Fruit fly (Drosophila melanogaster) whole organism, prepupa: ENCODE results near the gene GluProRS.

Experiments used
- Blimp-1 ChIP-seq: fragments of 200-800 bp; sonication (Bioruptor generic); optimal IDR thresholded peaks from 3 replicates; lab custom pipeline; 2017; ENCODE audit warnings: missing biosample characterization, missing genetic modification characterization, mild to moderate bottlenecking, moderate library complexity, missing genetic modification reagents
- CG10631 ChIP-seq: fragments of 200-800 bp; sonication (Bioruptor generic); optimal IDR thresholded peaks from 2 replicates; lab custom pipeline; 2016; ENCODE audit warnings: missing biosample characterization, missing genetic modification characterization
- CG10669 ChIP-seq: fragments of 200-800 bp; sonication (Bioruptor generic); optimal IDR thresholded peaks from 3 replicates; lab custom pipeline; 2018; ENCODE audit warnings: missing biosample characterization, mild to moderate bottlenecking, missing genetic modification characterization, moderate library complexity
- CG15336 ChIP-seq: fragments of 200-800 bp; sonication (Bioruptor generic); IDR thresholded peaks from 2 replicates; pipeline ENCODE4 v1.3.6; 2022; ENCODE audit warnings: missing biosample characterization, missing genetic modification characterization
- CG1621 ChIP-seq: fragments of 200-800 bp; sonication (Bioruptor generic); optimal IDR thresholded peaks from 3 replicates; lab custom pipeline; 2018; ENCODE audit warnings: missing biosample characterization, mild to moderate bottlenecking, missing genetic modification characterization
- CG16779 ChIP-seq: fragments of 200-800 bp; sonication (Bioruptor generic); optimal IDR thresholded peaks from 3 replicates; lab custom pipeline; 2017; ENCODE audit warnings: missing biosample characterization, mild to moderate bottlenecking, missing genetic modification characterization
- CG3032 ChIP-seq: fragments of 200-800 bp; optimal IDR thresholded peaks from 2 replicates; lab custom pipeline; 2019; ENCODE audit warnings: missing biosample characterization, mild to moderate bottlenecking, missing genetic modification characterization, moderate library complexity
- CG32006 ChIP-seq: fragments of 200-800 bp; sonication (Bioruptor generic); optimal IDR thresholded peaks from 3 replicates; lab custom pipeline; 2017; ENCODE audit warnings: missing biosample characterization, mild to moderate bottlenecking, missing genetic modification characterization
- CG34406 ChIP-seq: fragments of 200-800 bp; sonication (Bioruptor generic); optimal IDR thresholded peaks from 3 replicates; lab custom pipeline; 2016; ENCODE audit warnings: missing biosample characterization, missing genetic modification characterization
- CG3919 ChIP-seq: fragments of 200-800 bp; sonication (Bioruptor generic); optimal IDR thresholded peaks from 3 replicates; lab custom pipeline; 2016; ENCODE audit warnings: missing biosample characterization, missing genetic modification characterization
- CG4318 ChIP-seq: fragments of 200-800 bp; sonication (Bioruptor generic); optimal IDR thresholded peaks from 3 replicates; lab custom pipeline; 2017; ENCODE audit warnings: missing biosample characterization, mild to moderate bottlenecking, missing genetic modification characterization
- CG6163 ChIP-seq: fragments of 200-800 bp; sonication (Bioruptor generic); IDR thresholded peaks from 3 replicates; pipeline ENCODE4 v1.3.6; 2022; ENCODE audit warnings: missing biosample characterization, missing genetic modification characterization
- CG6276 ChIP-seq: fragments of 200-800 bp; sonication (Bioruptor generic); optimal IDR thresholded peaks from 2 replicates; lab custom pipeline; 2017; ENCODE audit warnings: missing biosample characterization, mild to moderate bottlenecking, missing genetic modification characterization
- CG6792 ChIP-seq: fragments of 200-800 bp; sonication (Bioruptor generic); optimal IDR thresholded peaks from 3 replicates; lab custom pipeline; 2016; ENCODE audit warnings: missing biosample characterization, missing genetic modification characterization
- CG6808 ChIP-seq: fragments of 200-800 bp; sonication (Bioruptor generic); optimal IDR thresholded peaks from 3 replicates; lab custom pipeline; 2017; ENCODE audit warnings: missing biosample characterization, missing genetic modification characterization, mild to moderate bottlenecking, moderate library complexity, missing genetic modification reagents
- CG6854 ChIP-seq: fragments of 200-800 bp; sonication (Bioruptor generic); optimal IDR thresholded peaks from 2 replicates; lab custom pipeline; 2017; ENCODE audit warnings: missing biosample characterization, mild to moderate bottlenecking, missing genetic modification characterization
- CG8119 ChIP-seq: fragments of 200-800 bp; sonication (Bioruptor generic); IDR thresholded peaks from 3 replicates; pipeline ENCODE4 v1.3.6; 2022; ENCODE audit warnings: missing biosample characterization, missing genetic modification characterization
- CG8632 ChIP-seq: fragments of 200-800 bp; sonication (Bioruptor generic); optimal IDR thresholded peaks from 3 replicates; lab custom pipeline; 2016; ENCODE audit warnings: missing biosample characterization, missing genetic modification characterization
- CG9139 ChIP-seq: fragments of 200-800 bp; sonication (Bioruptor generic); optimal IDR thresholded peaks from 3 replicates; lab custom pipeline; 2017; ENCODE audit warnings: missing biosample characterization, mild to moderate bottlenecking, missing genetic modification characterization
- Eip75B ChIP-seq: fragments of 200-800 bp; sonication (Bioruptor generic); optimal IDR thresholded peaks from 3 replicates; lab custom pipeline; 2016; ENCODE audit warnings: missing biosample characterization, missing genetic modification characterization
- Eip78C ChIP-seq: fragments of 200-800 bp; sonication (Bioruptor generic); peaks from one replicate; lab custom pipeline; 2016; ENCODE audit warnings: missing biosample characterization, missing genetic modification characterization
- Eip93F ChIP-seq: fragments of 200-800 bp; sonication (Bioruptor generic); optimal IDR thresholded peaks from 2 replicates; lab custom pipeline; 2016; ENCODE audit warnings: missing biosample characterization, mild to moderate bottlenecking, missing genetic modification characterization
- Ets21C ChIP-seq: fragments of 200-800 bp; sonication (Bioruptor generic); optimal IDR thresholded peaks from 3 replicates; lab custom pipeline; 2016; ENCODE audit warnings: missing biosample characterization, missing genetic modification characterization
- Ets96B ChIP-seq: fragments of 200-800 bp; optimal IDR thresholded peaks from 2 replicates; lab custom pipeline; 2019; ENCODE audit warnings: missing biosample characterization, mild to moderate bottlenecking, missing genetic modification characterization, moderate library complexity
- Gug ChIP-seq: fragments of 200-800 bp; sonication (Bioruptor generic); IDR thresholded peaks from 2 replicates; pipeline ENCODE4 v1.3.6; 2022; ENCODE audit warnings: missing biosample characterization, missing genetic modification characterization
- Hr38 ChIP-seq: sonication (Bioruptor generic); optimal IDR thresholded peaks from 2 replicates; lab custom pipeline; 2016; ENCODE audit warnings: missing biosample characterization, missing genetic modification characterization
- Hr39 ChIP-seq: fragments of 200-800 bp; sonication (Bioruptor generic); optimal IDR thresholded peaks from 2 replicates; lab custom pipeline; 2016; ENCODE audit warnings: missing biosample characterization, missing genetic modification characterization
- Hr4 ChIP-seq: fragments of 200-800 bp; sonication (Bioruptor generic); optimal IDR thresholded peaks from 3 replicates; lab custom pipeline; 2016; ENCODE audit warnings: missing biosample characterization, missing genetic modification characterization
- Lpt ChIP-seq: fragments of 200-800 bp; sonication (Bioruptor generic); optimal IDR thresholded peaks from 3 replicates; lab custom pipeline; 2016; ENCODE audit warnings: missing biosample characterization, missing genetic modification characterization
- Met ChIP-seq: fragments of 200-800 bp; sonication (Bioruptor generic); optimal IDR thresholded peaks from 3 replicates; lab custom pipeline; 2016; ENCODE audit warnings: missing biosample characterization, missing genetic modification characterization
- OdsH ChIP-seq: fragments of 200-800 bp; sonication (Bioruptor generic); optimal IDR thresholded peaks from 3 replicates; lab custom pipeline; 2016; ENCODE audit warnings: missing biosample characterization, missing genetic modification characterization
- Smox ChIP-seq: fragments of 200-800 bp; sonication (Bioruptor generic); optimal IDR thresholded peaks from 3 replicates; lab custom pipeline; 2016; ENCODE audit warnings: missing biosample characterization, missing genetic modification characterization
- Sox102F ChIP-seq: fragments of 200-800 bp; sonication (Bioruptor generic); optimal IDR thresholded peaks from 2 replicates; lab custom pipeline; 2016; ENCODE audit warnings: missing biosample characterization, mild to moderate bottlenecking, missing genetic modification characterization
- Sox14 ChIP-seq: fragments of 200-800 bp; sonication (Bioruptor generic); optimal IDR thresholded peaks from 3 replicates; lab custom pipeline; 2016; ENCODE audit warnings: missing biosample characterization, missing genetic modification characterization
- achi ChIP-seq: fragments of 200-800 bp; sonication (Bioruptor generic); optimal IDR thresholded peaks from 3 replicates; lab custom pipeline; 2016; ENCODE audit warnings: missing biosample characterization, missing genetic modification characterization
- dac ChIP-seq: fragments of 200-800 bp; sonication (Bioruptor generic); optimal IDR thresholded peaks from 2 replicates; lab custom pipeline; 2017; ENCODE audit warnings: missing biosample characterization, mild to moderate bottlenecking, missing genetic modification characterization
- dsx ChIP-seq: fragments of 200-800 bp; optimal IDR thresholded peaks from 3 replicates; lab custom pipeline; 2019; ENCODE audit warnings: missing biosample characterization, mild to moderate bottlenecking, missing genetic modification characterization, moderate library complexity; ENCODE audit not compliant: poor library complexity, severe bottlenecking
- eg ChIP-seq: fragments of 200-800 bp; sonication (Bioruptor generic); IDR thresholded peaks from 3 replicates; pipeline ENCODE4 v1.3.6; 2022; ENCODE audit warnings: missing biosample characterization, missing genetic modification characterization
- esn ChIP-seq: fragments of 200-800 bp; sonication (Bioruptor generic); optimal IDR thresholded peaks from 2 replicates; lab custom pipeline; 2016; ENCODE audit warnings: missing biosample characterization, mild to moderate bottlenecking, missing genetic modification characterization, moderate library complexity
- fkh ChIP-seq: fragments of 200-800 bp; sonication (Bioruptor generic); optimal IDR thresholded peaks from 3 replicates; lab custom pipeline; 2017; ENCODE audit warnings: missing biosample characterization, mild to moderate bottlenecking, missing genetic modification characterization, moderate library complexity
- lz ChIP-seq: fragments of 200-800 bp; sonication (Bioruptor generic); optimal IDR thresholded peaks from 3 replicates; lab custom pipeline; 2016; ENCODE audit warnings: missing biosample characterization, missing genetic modification characterization
- net ChIP-seq: fragments of 200-800 bp; sonication (Bioruptor generic); optimal IDR thresholded peaks from 3 replicates; lab custom pipeline; 2016; ENCODE audit warnings: missing biosample characterization, missing genetic modification characterization
- ss ChIP-seq, 2 experiments: fragments of 200-800 bp; sonication (Bioruptor generic); optimal IDR thresholded peaks; 2 replicates in 1 of 2; 3 replicates in 1 of 2; lab custom pipeline; 2017 to 2018; ENCODE audit warnings: mild to moderate bottlenecking in 2 of 2, missing biosample characterization in 2 of 2, missing genetic modification characterization in 2 of 2, moderate library complexity in 1 of 2
- svp ChIP-seq: fragments of 200-800 bp; sonication (Bioruptor generic); peaks from one replicate; lab custom pipeline; 2016; ENCODE audit warnings: missing biosample characterization, missing genetic modification characterization
- topi ChIP-seq: fragments of 200-800 bp; sonication (Bioruptor generic); optimal IDR thresholded peaks from 3 replicates; lab custom pipeline; 2016; ENCODE audit warnings: missing biosample characterization, missing genetic modification characterization
- vri ChIP-seq: fragments of 200-800 bp; sonication (Bioruptor generic); optimal IDR thresholded peaks from 3 replicates; lab custom pipeline; 2016; ENCODE audit warnings: missing biosample characterization, mild to moderate bottlenecking, missing genetic modification characterization

Gene GluProRS

dm6 chr3R:23947002-23947401 is 11.2 kb downstream of the GluProRS start:
- no peak for TF ChIP-seq CG32006
- TF ChIP-seq CG6276 (GFP tag; lab: Kevin White, UChicago), result no peak
- TF ChIP-seq Eip78C (GFP tag; lab: Kevin White, UChicago), result no peak
- peak; percentile 88 for TF ChIP-seq fkh
- no peak for TF ChIP-seq Ets96B

DNA sequence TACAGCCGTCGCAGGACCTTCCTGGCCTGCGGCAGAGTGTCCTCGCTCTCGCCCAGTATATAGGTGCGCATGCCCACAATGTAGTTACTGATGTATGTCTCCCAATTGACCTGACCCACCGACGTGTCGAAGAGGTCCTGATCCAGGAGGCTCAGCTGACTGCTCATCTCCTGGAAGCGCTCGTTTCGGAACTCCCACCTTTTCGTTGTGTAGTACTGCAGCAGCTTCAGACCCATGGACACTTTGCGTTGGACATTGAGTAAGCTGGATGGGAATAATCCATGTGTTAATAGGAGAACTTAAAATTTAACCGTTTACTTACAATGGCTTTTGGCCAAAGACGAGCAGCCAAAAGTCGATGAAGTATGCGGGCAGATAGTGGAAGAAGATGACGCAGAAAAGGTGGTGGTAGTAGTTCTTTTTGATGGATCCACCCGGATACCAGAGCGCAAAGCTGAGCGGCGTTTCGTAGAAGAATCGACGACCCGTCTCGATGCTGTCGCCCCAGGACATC is 14.3 kb downstream of the GluProRS start:
- TF ChIP-seq CG6808 (GFP tag; lab: Kevin White, UChicago) (no peak), CG16779 (tag; lab: Kevin White, UChicago) (no peak), Gug (GFP tag; lab: Robert Waterston, UW) (no peak), eg (no peak), lz (GFP tag; lab: Kevin White, UChicago) (no peak), dac (GFP tag; lab: Kevin White, UChicago) (no peak), Eip78C (GFP tag; lab: Kevin White, UChicago) (no peak), CG3919 (GFP tag; lab: Kevin White, UChicago) (no peak), vri (no peak), dsx (GFP tag; lab: Kevin White, UChicago) (no peak), topi (no peak), achi (GFP tag; lab: Kevin White, UChicago) (no peak)

DNA sequence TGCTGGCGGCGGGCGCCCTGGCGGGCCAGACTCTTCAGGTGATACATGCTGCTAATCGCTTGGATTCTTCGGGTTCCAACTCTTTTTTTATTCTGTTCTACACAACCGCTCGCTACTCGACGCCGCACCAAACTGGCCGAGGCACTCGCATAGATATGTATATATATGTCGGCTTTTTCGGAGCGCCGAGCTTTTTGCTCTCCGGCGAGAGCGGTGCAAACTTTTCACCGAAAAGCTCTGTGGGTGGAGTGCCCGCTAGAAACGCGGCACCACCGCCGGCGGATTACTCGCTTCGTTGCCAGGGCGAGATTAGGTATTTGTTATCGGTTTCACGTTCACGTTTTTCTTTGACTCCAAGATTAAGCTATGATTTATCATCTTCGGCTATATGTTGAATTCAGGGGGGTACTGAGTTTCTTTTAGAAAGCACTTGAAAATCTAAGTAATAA is 15.2 kb downstream of the GluProRS start, which contains the start of gene Gdh:
Gene Gdh, minus strand, starts transcription at position 137 of the 449 bp plus-strand sequence.
- peak; percentile 45 for TF ChIP-seq net (GFP tag; lab: Kevin White, UChicago)
- peak; percentile 29 for TF ChIP-seq esn
- TF ChIP-seq CG1621, result peak; percentile 11
- no peak for TF ChIP-seq CG9139 (GFP tag; lab: Kevin White, UChicago)
- TF ChIP-seq CG34406 (GFP tag; lab: Kevin White, UChicago), result no peak
- peak; percentile 78 for TF ChIP-seq svp (GFP tag; lab: Kevin White, UChicago)
- TF ChIP-seq dsx (GFP tag; lab: Kevin White, UChicago), result peak; percentile 15
- peak; percentile 13 for TF ChIP-seq CG3032 (tag; lab: Kevin White, UChicago)
- no peak for TF ChIP-seq dac (GFP tag; lab: Kevin White, UChicago)
- peak; percentile 49; the same call in 2 of the 3 replicates for TF ChIP-seq CG8119 (GFP tag; lab: Robert Waterston, UW)
- TF ChIP-seq CG6854, result peak; percentile 65
- peak; percentile 28 for TF ChIP-seq topi
- TF ChIP-seq eg, result peak; percentile 70; the same call in 2 of the 3 replicates
- no peak for TF ChIP-seq CG10631
- TF ChIP-seq Eip78C (GFP tag; lab: Kevin White, UChicago), result peak; percentile 62
- no peak for TF ChIP-seq Eip93F (GFP tag; lab: Kevin White, UChicago)
- no peak for TF ChIP-seq CG6792 (GFP tag; lab: Kevin White, UChicago)
- peak; percentile 40 for TF ChIP-seq CG16779 (tag; lab: Kevin White, UChicago)
- no peak for TF ChIP-seq Sox14 (GFP tag; lab: Kevin White, UChicago)
- TF ChIP-seq vri, result peak; percentile 51
- TF ChIP-seq ss (GFP tag; optimal IDR thresholded peaks at IDR 0.05; lab: Kevin White, UChicago), result peak; percentile 30 to 40
- TF ChIP-seq CG6163, result peak; percentile 43; the same call in 2 of the 3 replicates
- TF ChIP-seq Smox (GFP tag; lab: Kevin White, UChicago), result no peak
- peak; percentile 20 for TF ChIP-seq Eip75B (GFP tag; lab: Kevin White, UChicago)
- TF ChIP-seq Sox102F (GFP tag; lab: Kevin White, UChicago), result peak; percentile 31
- TF ChIP-seq Hr4, result no peak
- peak; percentile 48; the same call in 1 of the 2 replicates for TF ChIP-seq CG15336

DNA sequence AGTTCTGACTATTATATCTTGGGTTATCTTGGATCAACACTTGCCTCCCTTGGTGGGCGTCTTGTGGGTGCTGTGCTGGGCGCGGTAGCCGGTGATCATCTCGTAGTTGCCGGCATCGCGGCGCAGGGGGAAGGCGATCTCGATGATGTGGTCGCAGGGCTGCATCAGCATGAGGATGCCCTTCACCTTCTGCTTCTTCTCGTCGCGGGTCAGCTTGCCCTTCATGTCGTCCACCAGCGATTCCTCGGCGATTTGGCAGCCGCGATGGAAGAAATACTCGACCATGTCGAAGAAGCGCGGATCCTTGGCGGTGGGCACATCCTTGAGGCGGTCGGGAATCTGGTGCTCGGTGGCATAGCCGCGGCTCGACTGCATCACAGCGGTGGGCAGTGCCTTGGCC is 15.6 kb downstream of the GluProRS start:
- TF ChIP-seq Gug (GFP tag; lab: Robert Waterston, UW) (no peak), Hr39 (GFP tag; lab: Kevin White, UChicago) (no peak), Sox102F (GFP tag; lab: Kevin White, UChicago) (no peak), Hr4 (no peak), CG4318 (GFP tag; lab: Kevin White, UChicago) (no peak), CG10669 (no peak), CG6808 (GFP tag; lab: Kevin White, UChicago) (no peak), CG8632 (GFP tag; lab: Kevin White, UChicago) (no peak), Eip78C (GFP tag; lab: Kevin White, UChicago) (no peak), Blimp-1 (GFP tag; lab: Kevin White, UChicago) (no peak), Hr38 (GFP tag; lab: Kevin White, UChicago) (no peak), Ets21C (GFP tag; lab: Kevin White, UChicago) (no peak), CG32006 (no peak), Met (GFP tag; lab: Kevin White, UChicago) (no peak), CG6276 (GFP tag; lab: Kevin White, UChicago) (no peak), Ets96B (no peak), OdsH (no peak), Lpt (no peak), dac (GFP tag; lab: Kevin White, UChicago) (no peak)
